Fruit fly (Drosophila melanogaster): ENCODE data around the gene Ir7b.

- TF ChIP-seq h (optimal IDR thresholded peaks at IDR 0.05) (no peak), Sin3A (optimal IDR thresholded peaks at IDR 0.05) (no peak)
These were observed 7.3 kb upstream of the Ir7b start, which contains the start of gene Ir7c for dm6 chrX:7874094-7874493.

Measured in Kc167 (cell line).